Fruit fly (Drosophila melanogaster) whole organism, embryonic: ENCODE results near the gene AstA.
A peak's percentile ranks its signal among the peaks of the same experiment; 100 is the strongest.

Experiments used
- Aef1 ChIP-seq: fragments of 200-800 bp; sonication (Bioruptor generic); IDR thresholded peaks from 3 replicates; pipeline ENCODE4 v1.3.6; 2022; ENCODE audit warnings: missing biosample characterization, missing genetic modification characterization
- CG10654 ChIP-seq: fragments of 200-800 bp; sonication (Bioruptor generic); optimal IDR thresholded peaks from 2 replicates; lab custom pipeline; 2016; ENCODE audit warnings: missing biosample characterization, missing genetic modification characterization
- CG11456 ChIP-seq: fragments of 200-800 bp; sonication (Bioruptor generic); IDR thresholded peaks from 3 replicates; pipeline ENCODE4 v1.3.6; 2022; ENCODE audit warnings: missing biosample characterization, missing genetic modification characterization
- CG17568 ChIP-seq: fragments of 200-800 bp; sonication (Bioruptor generic); optimal IDR thresholded peaks from 2 replicates; lab custom pipeline; 2018; ENCODE audit warnings: missing biosample characterization, mild to moderate bottlenecking, missing genetic modification characterization, moderate library complexity
- CG2116 ChIP-seq: fragments of 200-800 bp; sonication (Bioruptor generic); optimal IDR thresholded peaks from 3 replicates; lab custom pipeline; 2018; ENCODE audit warnings: missing biosample characterization, mild to moderate bottlenecking, missing genetic modification characterization
- CG30020 ChIP-seq: fragments of 200-800 bp; optimal IDR thresholded peaks from 2 replicates; lab custom pipeline; 2019; ENCODE audit warnings: missing biosample characterization, mild to moderate bottlenecking, missing genetic modification characterization, moderate library complexity
- CG3726 ChIP-seq: fragments of 200-800 bp; sonication (Bioruptor generic); IDR thresholded peaks from 3 replicates; pipeline ENCODE4, ENCODE4 v1.3.6; 2022; ENCODE audit warnings: missing biosample characterization, missing genetic modification characterization
- CG3847 ChIP-seq: fragments of 200-800 bp; sonication (Bioruptor generic); IDR thresholded peaks from 2 replicates; pipeline ENCODE4 v1.3.6; 2022; ENCODE audit warnings: missing biosample characterization, missing genetic modification characterization
- CG4617 ChIP-seq: fragments of 200-800 bp; sonication (Bioruptor generic); optimal IDR thresholded peaks from 3 replicates; lab custom pipeline; 2016; ENCODE audit warnings: missing biosample characterization, missing genetic modification characterization, borderline replicate concordance
- CG7357 ChIP-seq: fragments of 200-800 bp; sonication (Bioruptor generic); IDR thresholded peaks from 3 replicates; pipeline ENCODE4 v1.3.6; 2022; ENCODE audit warnings: missing biosample characterization, missing genetic modification characterization
- CG8359 ChIP-seq: fragments of 200-800 bp; sonication (Bioruptor generic); optimal IDR thresholded peaks from 2 replicates; lab custom pipeline; 2017; ENCODE audit warnings: missing biosample characterization, mild to moderate bottlenecking, missing genetic modification characterization, borderline replicate concordance
- Dll ChIP-seq: fragments of 200-800 bp; sonication (Bioruptor generic); IDR thresholded peaks from 4 replicates; pipeline ENCODE4 v1.3.6; 2022; ENCODE audit warnings: missing biosample characterization, missing genetic modification characterization; ENCODE audit not compliant: partially characterized antibody
- H15 ChIP-seq: fragments of 200-800 bp; sonication (Bioruptor generic); IDR thresholded peaks from 3 replicates; pipeline ENCODE4 v1.3.6; 2022; ENCODE audit warnings: missing biosample characterization, missing genetic modification characterization
- Hr39 ChIP-seq: fragments of >200 bp; optimal IDR thresholded peaks from 2 replicates; lab custom pipeline; 2017
- Max ChIP-seq: fragments of 200-800 bp; sonication (Bioruptor generic); optimal IDR thresholded peaks from 2 replicates; lab custom pipeline; 2016; ENCODE audit warnings: missing biosample characterization, mild to moderate bottlenecking, missing genetic modification characterization
- Mes4 ChIP-seq: fragments of 200-800 bp; sonication (Bioruptor generic); optimal IDR thresholded peaks from 2 replicates; lab custom pipeline; 2016; ENCODE audit warnings: missing biosample characterization, missing genetic modification characterization
- TFAM ChIP-seq: fragments of 200-800 bp; sonication (Bioruptor generic); optimal IDR thresholded peaks from 2 replicates; lab custom pipeline; 2017; ENCODE audit warnings: missing biosample characterization, missing genetic modification characterization, inconsistent platforms
- Xbp1 ChIP-seq: fragments of 200-800 bp; sonication (Bioruptor generic); optimal IDR thresholded peaks from 3 replicates; lab custom pipeline; 2016; ENCODE audit warnings: missing biosample characterization, mild to moderate bottlenecking, missing genetic modification characterization
- btn ChIP-seq: fragments of 200-800 bp; sonication (Bioruptor generic); optimal IDR thresholded peaks from 2 replicates; lab custom pipeline; 2016; ENCODE audit warnings: missing biosample characterization, missing genetic modification characterization
- crc ChIP-seq: fragments of 200-800 bp; sonication (Bioruptor generic); optimal IDR thresholded peaks from 2 replicates; lab custom pipeline; 2016; ENCODE audit warnings: missing biosample characterization, missing genetic modification characterization
- croc ChIP-seq: fragments of 200-800 bp; sonication (Bioruptor generic); conservative IDR thresholded peaks from 3 replicates; pipeline ENCODE4 v1.3.6; 2022; ENCODE audit warnings: missing biosample characterization, missing genetic modification characterization
- fd96Cb ChIP-seq: fragments of 200-800 bp; sonication (Bioruptor generic); optimal IDR thresholded peaks from 2 replicates; lab custom pipeline; 2018; ENCODE audit warnings: missing biosample characterization, mild to moderate bottlenecking, missing genetic modification characterization, moderate library complexity
- gro ChIP-seq: fragments of 200-800 bp; sonication (Bioruptor generic); optimal IDR thresholded peaks from 2 replicates; lab custom pipeline; 2016; ENCODE audit warnings: missing biosample characterization, missing genetic modification characterization
- hb ChIP-seq: fragments of 200-800 bp; sonication (Bioruptor generic); IDR thresholded peaks from 3 replicates; pipeline ENCODE4 v1.3.6; 2022; ENCODE audit warnings: missing biosample characterization, missing genetic modification characterization; ENCODE audit not compliant: partially characterized antibody
- lab ChIP-seq: fragments of 200-800 bp; sonication (Bioruptor generic); optimal IDR thresholded peaks from 3 replicates; lab custom pipeline; 2017; ENCODE audit warnings: missing biosample characterization, missing genetic modification characterization, mild to moderate bottlenecking, moderate library complexity, missing genetic modification reagents
- lov ChIP-seq, 2 experiments: fragments of 200-800 bp in 1 of 2; fragments of >200 bp in 1 of 2; sonication (Bioruptor generic) in 1 of 2; IDR thresholded peaks in 1 of 2; optimal IDR thresholded peaks in 1 of 2; 2 replicates in 1 of 2; 3 replicates in 1 of 2; pipeline versions ENCODE4 v1.3.6 to Lab custom; 2017 to 2022; ENCODE audit warnings: missing biosample characterization in 1 of 2, missing genetic modification characterization in 1 of 2
- pan ChIP-seq, 4 experiments: fragments of >200 bp in 3 of 4; fragments of 200-800 bp in 1 of 4; sonication (Bioruptor generic) in 1 of 4; optimal IDR thresholded peaks in 3 of 4; IDR thresholded peaks in 1 of 4; 2 replicates each; pipeline versions ENCODE4 v1.3.6 to Lab custom; 2017 to 2022; ENCODE audit warnings: missing biosample characterization in 2 of 4, missing genetic modification characterization in 2 of 4, mixed read lengths in 1 of 4
- ro ChIP-seq: fragments of 200-800 bp; sonication (Bioruptor generic); IDR thresholded peaks from 2 replicates; pipeline ENCODE4 v1.3.6; 2022; ENCODE audit warnings: missing biosample characterization, missing genetic modification characterization
- salm ChIP-seq: fragments of 200-800 bp; sonication (Bioruptor generic); optimal IDR thresholded peaks from 2 replicates; lab custom pipeline; 2018; ENCODE audit warnings: missing biosample characterization, mild to moderate bottlenecking, missing genetic modification characterization
- sens ChIP-seq: fragments of 200-800 bp; sonication (Bioruptor generic); peaks from one replicate; lab custom pipeline; 2016; ENCODE audit warnings: missing biosample characterization, missing genetic modification characterization
- slbo ChIP-seq: fragments of 200-800 bp; sonication (Bioruptor generic); IDR thresholded peaks from 2 replicates; pipeline ENCODE4 v1.3.6; 2022; ENCODE audit warnings: missing biosample characterization, missing genetic modification characterization
- sna ChIP-seq: fragments of 200-800 bp; sonication (Bioruptor generic); IDR thresholded peaks from 2 replicates; pipeline ENCODE4 v1.3.6; 2022; ENCODE audit warnings: missing biosample characterization, missing genetic modification characterization; ENCODE audit not compliant: partially characterized antibody
- sr ChIP-seq: fragments of 200-800 bp; sonication (Bioruptor generic); IDR thresholded peaks from 3 replicates; pipeline ENCODE4 v1.3.6; 2022; ENCODE audit warnings: missing biosample characterization, missing genetic modification characterization
- zf30C ChIP-seq: fragments of 200-800 bp; sonication (Bioruptor generic); optimal IDR thresholded peaks from 3 replicates; lab custom pipeline; 2018; ENCODE audit warnings: missing biosample characterization, mild to moderate bottlenecking, missing genetic modification characterization

Gene AstA

DNA sequence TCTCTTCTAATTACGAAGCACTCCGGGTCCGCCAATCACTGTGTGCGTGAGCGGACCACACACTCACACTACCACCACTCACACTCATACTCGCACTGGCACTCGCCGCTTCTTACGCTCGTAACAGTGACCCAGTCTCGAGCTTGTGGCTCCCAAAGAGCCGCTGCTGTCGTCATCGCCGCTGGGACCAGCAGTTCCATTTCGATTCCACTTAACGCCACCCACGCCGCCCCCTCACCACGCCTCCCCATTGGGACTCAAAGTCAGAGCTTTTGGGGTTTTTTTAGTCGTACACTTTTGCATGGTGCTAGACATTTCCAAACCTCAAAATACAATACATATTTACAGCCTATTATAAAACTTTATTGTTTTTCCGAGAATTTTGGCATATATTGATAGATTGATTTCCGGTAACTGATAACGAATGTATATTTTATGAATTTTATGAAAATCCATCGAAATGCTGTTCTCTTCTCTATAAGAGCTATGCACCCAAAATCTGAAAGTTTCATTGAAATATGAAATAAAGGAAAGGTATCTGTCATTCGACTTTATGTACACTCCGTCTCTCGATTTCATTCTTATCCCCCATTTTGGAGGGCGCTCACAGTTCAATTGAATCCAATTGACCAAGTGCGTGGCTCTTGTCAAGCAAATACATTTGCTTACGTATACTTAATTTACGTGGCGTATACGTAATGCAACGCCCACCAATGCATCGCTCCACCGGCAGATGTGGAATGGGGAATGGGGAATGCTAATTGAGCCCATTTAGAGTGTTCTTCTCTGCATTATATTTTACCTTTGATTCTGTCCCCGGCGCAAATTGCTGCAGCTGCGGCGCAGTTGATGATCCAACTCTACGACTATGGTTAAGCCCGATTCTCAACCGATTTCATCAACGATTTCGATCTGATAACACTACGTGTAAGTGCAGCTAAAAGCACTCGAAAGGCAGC is 6.7 kb upstream of the AstA start, which contains the start of gene CG42331 (continued):
- peak; percentile 12 for TF ChIP-seq CG10654
- no peak for TF ChIP-seq CG3726
- TF ChIP-seq Dll (GFP tag; lab: Robert Waterston, UW): no peak
- TF ChIP-seq Xbp1 (GFP tag; lab: Kevin White, UChicago): peak; percentile 65
- no peak for TF ChIP-seq TFAM (GFP tag; lab: Kevin White, UChicago)
- TF ChIP-seq salm (tag; lab: Kevin White, UChicago): peak; percentile 52
- TF ChIP-seq hb (GFP tag; lab: Robert Waterston, UW): no peak

DNA sequence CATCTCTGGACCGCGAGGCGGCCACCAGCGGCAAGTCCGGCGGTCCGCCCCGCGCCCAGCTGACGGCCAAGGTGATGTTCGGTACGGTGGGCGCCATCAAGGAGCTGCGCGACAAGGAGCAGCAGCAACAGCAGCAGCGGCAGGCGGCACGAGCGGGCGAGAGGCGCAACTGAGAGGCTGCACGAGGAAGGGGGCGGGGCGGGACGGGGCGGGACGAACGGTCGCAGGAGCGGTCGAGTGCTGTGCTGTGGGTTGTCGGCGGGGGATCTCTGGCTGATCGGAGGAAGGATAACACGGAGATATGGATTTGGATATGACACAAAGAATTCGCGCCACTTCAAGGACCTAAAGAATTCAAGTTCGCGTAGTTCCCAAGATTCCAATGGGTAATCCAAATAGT is 4.7 kb upstream of the AstA start:
- TF ChIP-seq CG3847 (peak; percentile 14; the same call in 1 of the 2 replicates), gro (GFP tag; lab: Kevin White, UChicago) (no peak), Max (GFP tag; lab: Kevin White, UChicago) (no peak), CG30020 (tag; lab: Kevin White, UChicago) (no peak), Hr39 (lab: Kevin White, UChicago) (peak; percentile 54), Mes4 (GFP tag; lab: Kevin White, UChicago) (no peak), Aef1 (GFP tag; lab: Robert Waterston, UW) (no peak), lab (GFP tag; lab: Kevin White, UChicago) (no peak), croc (GFP tag; lab: Robert Waterston, UW) (no peak), CG11456 (peak; percentile 26; the same call in 1 of the 3 replicates), sr (GFP tag; lab: Robert Waterston, UW) (0 out of 3 replicates have a peak, but pooled peaks have one; percentile 33), zf30C (no peak), CG17568 (GFP tag; lab: Kevin White, UChicago) (no peak), fd96Cb (tag; lab: Kevin White, UChicago) (no peak), lov (optimal IDR thresholded peaks at IDR 0.05; lab: Kevin White, UChicago) (no peak), lov (GFP tag; IDR thresholded peaks at IDR 0.05; lab: Robert Waterston, UW) (no peak), crc (no peak), CG2116 (GFP tag; lab: Kevin White, UChicago) (no peak), CG7357 (GFP tag; lab: Robert Waterston, UW) (no peak), CG8359 (GFP tag; lab: Kevin White, UChicago) (no peak), ro (GFP tag; lab: Robert Waterston, UW) (no peak), slbo (GFP tag; lab: Robert Waterston, UW) (0 out of 2 replicates have a peak, but pooled peaks have one; percentile 8), H15 (no peak), btn (no peak), sna (GFP tag; lab: Robert Waterston, UW) (0 out of 2 replicates have a peak, but pooled peaks have one; percentile 24), CG4617 (GFP tag; lab: Kevin White, UChicago) (no peak), sens (GFP tag; lab: Kevin White, UChicago) (no peak), pan (optimal IDR thresholded peaks at IDR 0.05; lab: Kevin White, UChicago) (no peak), pan (GFP tag; optimal IDR thresholded peaks at IDR 0.05 in 1 of 2, IDR thresholded peaks at IDR 0.05 in 1 of 2) (no peak)
- TF ChIP-seq, all 482 proteins: peak for 6
